Fruit fly (Drosophila melanogaster) whole organism, prepupa: ENCODE measurements around the gene fru.
A peak's percentile ranks its signal among the peaks of the same experiment; 100 is the strongest.

Experiments
- CG10631 ChIP-seq: fragments of 200-800 bp; sonication (Bioruptor generic); optimal IDR thresholded peaks from 2 replicates; lab custom pipeline; 2016; ENCODE audit warnings: missing biosample characterization, missing genetic modification characterization
- CG11762 ChIP-seq: fragments of 200-800 bp; sonication (Bioruptor generic); optimal IDR thresholded peaks from 3 replicates; lab custom pipeline; 2016; ENCODE audit warnings: missing biosample characterization, missing genetic modification characterization; ENCODE audit not compliant: insufficient read depth
- CG1621 ChIP-seq: fragments of 200-800 bp; sonication (Bioruptor generic); optimal IDR thresholded peaks from 3 replicates; lab custom pipeline; 2018; ENCODE audit warnings: missing biosample characterization, mild to moderate bottlenecking, missing genetic modification characterization
- CG16779 ChIP-seq: fragments of 200-800 bp; sonication (Bioruptor generic); optimal IDR thresholded peaks from 3 replicates; lab custom pipeline; 2017; ENCODE audit warnings: missing biosample characterization, mild to moderate bottlenecking, missing genetic modification characterization
- CG3032 ChIP-seq: fragments of 200-800 bp; optimal IDR thresholded peaks from 2 replicates; lab custom pipeline; 2019; ENCODE audit warnings: missing biosample characterization, mild to moderate bottlenecking, missing genetic modification characterization, moderate library complexity
- CG3919 ChIP-seq: fragments of 200-800 bp; sonication (Bioruptor generic); optimal IDR thresholded peaks from 3 replicates; lab custom pipeline; 2016; ENCODE audit warnings: missing biosample characterization, missing genetic modification characterization
- CG4318 ChIP-seq: fragments of 200-800 bp; sonication (Bioruptor generic); optimal IDR thresholded peaks from 3 replicates; lab custom pipeline; 2017; ENCODE audit warnings: missing biosample characterization, mild to moderate bottlenecking, missing genetic modification characterization
- CG6163 ChIP-seq: fragments of 200-800 bp; sonication (Bioruptor generic); IDR thresholded peaks from 3 replicates; pipeline ENCODE4 v1.3.6; 2022; ENCODE audit warnings: missing biosample characterization, missing genetic modification characterization
- CG6276 ChIP-seq: fragments of 200-800 bp; sonication (Bioruptor generic); optimal IDR thresholded peaks from 2 replicates; lab custom pipeline; 2017; ENCODE audit warnings: missing biosample characterization, mild to moderate bottlenecking, missing genetic modification characterization
- CG6792 ChIP-seq: fragments of 200-800 bp; sonication (Bioruptor generic); optimal IDR thresholded peaks from 3 replicates; lab custom pipeline; 2016; ENCODE audit warnings: missing biosample characterization, missing genetic modification characterization
- CG6808 ChIP-seq: fragments of 200-800 bp; sonication (Bioruptor generic); optimal IDR thresholded peaks from 3 replicates; lab custom pipeline; 2017; ENCODE audit warnings: missing biosample characterization, missing genetic modification characterization, mild to moderate bottlenecking, moderate library complexity, missing genetic modification reagents
- CG7368 ChIP-seq: fragments of 200-800 bp; sonication (Bioruptor generic); optimal IDR thresholded peaks from 3 replicates; lab custom pipeline; 2016; ENCODE audit warnings: missing biosample characterization, missing genetic modification characterization
- CG8632 ChIP-seq: fragments of 200-800 bp; sonication (Bioruptor generic); optimal IDR thresholded peaks from 3 replicates; lab custom pipeline; 2016; ENCODE audit warnings: missing biosample characterization, missing genetic modification characterization
- Eip75B ChIP-seq: fragments of 200-800 bp; sonication (Bioruptor generic); optimal IDR thresholded peaks from 3 replicates; lab custom pipeline; 2016; ENCODE audit warnings: missing biosample characterization, missing genetic modification characterization
- Eip78C ChIP-seq: fragments of 200-800 bp; sonication (Bioruptor generic); peaks from one replicate; lab custom pipeline; 2016; ENCODE audit warnings: missing biosample characterization, missing genetic modification characterization
- Ets96B ChIP-seq: fragments of 200-800 bp; optimal IDR thresholded peaks from 2 replicates; lab custom pipeline; 2019; ENCODE audit warnings: missing biosample characterization, mild to moderate bottlenecking, missing genetic modification characterization, moderate library complexity
- Gug ChIP-seq: fragments of 200-800 bp; sonication (Bioruptor generic); IDR thresholded peaks from 2 replicates; pipeline ENCODE4 v1.3.6; 2022; ENCODE audit warnings: missing biosample characterization, missing genetic modification characterization
- Hr38 ChIP-seq: sonication (Bioruptor generic); optimal IDR thresholded peaks from 2 replicates; lab custom pipeline; 2016; ENCODE audit warnings: missing biosample characterization, missing genetic modification characterization
- Hr4 ChIP-seq: fragments of 200-800 bp; sonication (Bioruptor generic); optimal IDR thresholded peaks from 3 replicates; lab custom pipeline; 2016; ENCODE audit warnings: missing biosample characterization, missing genetic modification characterization
- Lpt ChIP-seq: fragments of 200-800 bp; sonication (Bioruptor generic); optimal IDR thresholded peaks from 3 replicates; lab custom pipeline; 2016; ENCODE audit warnings: missing biosample characterization, missing genetic modification characterization
- Met ChIP-seq: fragments of 200-800 bp; sonication (Bioruptor generic); optimal IDR thresholded peaks from 3 replicates; lab custom pipeline; 2016; ENCODE audit warnings: missing biosample characterization, missing genetic modification characterization
- OdsH ChIP-seq: fragments of 200-800 bp; sonication (Bioruptor generic); optimal IDR thresholded peaks from 3 replicates; lab custom pipeline; 2016; ENCODE audit warnings: missing biosample characterization, missing genetic modification characterization
- acj6 ChIP-seq: fragments of 200-800 bp; sonication (Bioruptor generic); optimal IDR thresholded peaks from 3 replicates; lab custom pipeline; 2016; ENCODE audit warnings: missing biosample characterization, missing genetic modification characterization
- eg ChIP-seq: fragments of 200-800 bp; sonication (Bioruptor generic); IDR thresholded peaks from 3 replicates; pipeline ENCODE4 v1.3.6; 2022; ENCODE audit warnings: missing biosample characterization, missing genetic modification characterization
- esn ChIP-seq: fragments of 200-800 bp; sonication (Bioruptor generic); optimal IDR thresholded peaks from 2 replicates; lab custom pipeline; 2016; ENCODE audit warnings: missing biosample characterization, mild to moderate bottlenecking, missing genetic modification characterization, moderate library complexity
- fd85E ChIP-seq: fragments of 200-800 bp; sonication (Bioruptor generic); optimal IDR thresholded peaks from 3 replicates; lab custom pipeline; 2016; ENCODE audit warnings: missing biosample characterization, missing genetic modification characterization
- fkh ChIP-seq: fragments of 200-800 bp; sonication (Bioruptor generic); optimal IDR thresholded peaks from 3 replicates; lab custom pipeline; 2017; ENCODE audit warnings: missing biosample characterization, mild to moderate bottlenecking, missing genetic modification characterization, moderate library complexity
- lz ChIP-seq: fragments of 200-800 bp; sonication (Bioruptor generic); optimal IDR thresholded peaks from 3 replicates; lab custom pipeline; 2016; ENCODE audit warnings: missing biosample characterization, missing genetic modification characterization
- pdm3 ChIP-seq: fragments of 200-800 bp; sonication (Bioruptor generic); optimal IDR thresholded peaks from 3 replicates; lab custom pipeline; 2016; ENCODE audit warnings: missing biosample characterization, missing genetic modification characterization
- salr ChIP-seq, 2 experiments: fragments of 200-800 bp; sonication (Bioruptor generic); optimal IDR thresholded peaks; 3 replicates each; lab custom pipeline; 2016 to 2018; ENCODE audit warnings: missing biosample characterization in 2 of 2, missing genetic modification characterization in 2 of 2, mild to moderate bottlenecking in 1 of 2
- spab ChIP-seq: fragments of 200-800 bp; sonication (Bioruptor generic); optimal IDR thresholded peaks from 2 replicates; lab custom pipeline; 2017; ENCODE audit warnings: missing biosample characterization, mild to moderate bottlenecking, missing genetic modification characterization, missing genetic modification reagents
- ss ChIP-seq, 2 experiments: fragments of 200-800 bp; sonication (Bioruptor generic); optimal IDR thresholded peaks; 2 replicates in 1 of 2; 3 replicates in 1 of 2; lab custom pipeline; 2017 to 2018; ENCODE audit warnings: mild to moderate bottlenecking in 2 of 2, missing biosample characterization in 2 of 2, missing genetic modification characterization in 2 of 2, moderate library complexity in 1 of 2
- svp ChIP-seq: fragments of 200-800 bp; sonication (Bioruptor generic); peaks from one replicate; lab custom pipeline; 2016; ENCODE audit warnings: missing biosample characterization, missing genetic modification characterization
- topi ChIP-seq: fragments of 200-800 bp; sonication (Bioruptor generic); optimal IDR thresholded peaks from 3 replicates; lab custom pipeline; 2016; ENCODE audit warnings: missing biosample characterization, missing genetic modification characterization

fru gene

dm6 chr3R:18573699-18574259, 28.4 kb upstream of the fru start (continued):
- TF ChIP-seq eg (GFP tag; lab: Robert Waterston, UW): peak; percentile 95
- TF ChIP-seq topi: peak; percentile 96
- TF ChIP-seq Gug (GFP tag; lab: Robert Waterston, UW): peak; percentile 90
- TF ChIP-seq CG3032: peak; percentile 95
- TF ChIP-seq Eip75B (GFP tag; lab: Kevin White, UChicago): peak; percentile 98
- peak; percentile 80 to 99 for TF ChIP-seq salr (GFP tag; optimal IDR thresholded peaks at IDR 0.05; lab: Kevin White, UChicago)
- peak; percentile 94 for TF ChIP-seq CG6808 (GFP tag; lab: Kevin White, UChicago)
- TF ChIP-seq OdsH (GFP tag; lab: Kevin White, UChicago): peak; percentile 98
- peak; percentile 96 for TF ChIP-seq Lpt (GFP tag; lab: Kevin White, UChicago)

dm6 chr3R:18572845-18573490, 27.6 kb upstream of the fru start, which contains the start of the genes CG7694 and fray:
TSS of gene CG7694 (plus strand) at chr3R:18573091.
TSS of gene fray (plus strand) at chr3R:18573091.
- TF ChIP-seq CG3919 (GFP tag; lab: Kevin White, UChicago) (no peak), lz (GFP tag; lab: Kevin White, UChicago) (no peak), fkh (GFP tag; lab: Kevin White, UChicago) (peak; percentile 95), Hr38 (GFP tag; lab: Kevin White, UChicago) (no peak), acj6 (GFP tag; lab: Kevin White, UChicago) (no peak), spab (GFP tag; lab: Kevin White, UChicago) (no peak), Eip78C (GFP tag; lab: Kevin White, UChicago) (peak; percentile 59), CG6808 (GFP tag; lab: Kevin White, UChicago) (no peak), CG4318 (GFP tag; lab: Kevin White, UChicago) (no peak), topi (no peak), salr (GFP tag; optimal IDR thresholded peaks at IDR 0.05; lab: Kevin White, UChicago) (no peak), fd85E (GFP tag; lab: Kevin White, UChicago) (no peak), pdm3 (GFP tag; lab: Kevin White, UChicago) (no peak)
- TF ChIP-seq, all 60 proteins: peak for 2

dm6 chr3R:18572240-18572803, 26.9 kb upstream of the fru start:
- TF ChIP-seq svp: peak; percentile 37
- no peak for TF ChIP-seq eg (GFP tag; lab: Robert Waterston, UW)

- TF ChIP-seq OdsH (GFP tag; lab: Kevin White, UChicago): no peak
- TF ChIP-seq CG6792: no peak
- peak; percentile 13 for TF ChIP-seq CG10631 (GFP tag; lab: Kevin White, UChicago)
- TF ChIP-seq, all 60 proteins: peak for 1
Measured at dm6 chr3R:18565073-18565472, 19.7 kb upstream of the fru start, which contains the start of the genes CG43210 and hemo. TSS of gene CG43210 (minus strand) at chr3R:18565173. TSS of gene hemo (minus strand) at chr3R:18565173.

- TF ChIP-seq CG10631 (GFP tag; lab: Kevin White, UChicago) (no peak), CG6163 (GFP tag; lab: Robert Waterston, UW) (no peak), Hr38 (GFP tag; lab: Kevin White, UChicago) (no peak), spab (GFP tag; lab: Kevin White, UChicago) (no peak), Hr4 (GFP tag; lab: Kevin White, UChicago) (no peak), CG7368 (GFP tag; lab: Kevin White, UChicago) (no peak), ss (GFP tag; optimal IDR thresholded peaks at IDR 0.05; lab: Kevin White, UChicago) (no peak), CG8632 (GFP tag; lab: Kevin White, UChicago) (no peak), salr (GFP tag; optimal IDR thresholded peaks at IDR 0.05; lab: Kevin White, UChicago) (no peak), CG16779 (tag; lab: Kevin White, UChicago) (no peak), CG6276 (GFP tag; lab: Kevin White, UChicago) (no peak), Ets96B (tag; lab: Kevin White, UChicago) (no peak), svp (no peak), topi (no peak), Met (GFP tag; lab: Kevin White, UChicago) (no peak), CG1621 (tag; lab: Kevin White, UChicago) (no peak), CG11762 (no peak), esn (GFP tag; lab: Kevin White, UChicago) (no peak)
Measured at dm6 chr3R:18559569-18559968, 14.2 kb upstream of the fru start, which contains the start of gene CG7691. TSS of gene CG7691 (plus strand) at chr3R:18559869.
